Worm (Caenorhabditis elegans): Measurements from ENCODE around the gene nhr-27.

nhr-27 gene

ce11 chrX:12808085-12808922 is at the start of gene nhr-27:
TSS of gene nhr-27 (minus strand) at chrX:12808318.
- TF ChIP-seq him-1 (tag; optimal IDR thresholded peaks at IDR 0.05) (no peak), W03F9.2 (tag; optimal IDR thresholded peaks at IDR 0.05) (no peak), dao-5 (tag; optimal IDR thresholded peaks at IDR 0.05) (no peak)

ce11 chrX:12857701-12858100 is 49.6 kb upstream of the nhr-27 start, which contains the start of gene T14G8.2:
TSS of gene T14G8.2 (plus strand) at chrX:12858001.
- no peak for TF ChIP-seq him-1 (tag; optimal IDR thresholded peaks at IDR 0.05)
- no peak for TF ChIP-seq W03F9.2 (tag; optimal IDR thresholded peaks at IDR 0.05)
- no peak for TF ChIP-seq dao-5 (tag; optimal IDR thresholded peaks at IDR 0.05)

- TF ChIP-seq him-1 (tag; optimal IDR thresholded peaks at IDR 0.05) (no peak), W03F9.2 (tag; optimal IDR thresholded peaks at IDR 0.05) (no peak), dao-5 (tag; optimal IDR thresholded peaks at IDR 0.05) (no peak)
These were observed 46.6 kb upstream of the nhr-27 start for ce11 chrX:12854680-12855079.

- TF ChIP-seq dao-5 (tag; optimal IDR thresholded peaks at IDR 0.05), result no peak
- TF ChIP-seq him-1 (tag; optimal IDR thresholded peaks at IDR 0.05), result no peak
- no peak for TF ChIP-seq W03F9.2 (tag; optimal IDR thresholded peaks at IDR 0.05)
These were observed 46.0 kb upstream of the nhr-27 start for ce11 chrX:12854135-12854534.

ce11 chrX:12853079-12853478 is 45.0 kb upstream of the nhr-27 start:
- no peak for TF ChIP-seq him-1 (tag; optimal IDR thresholded peaks at IDR 0.05)

- TF ChIP-seq W03F9.2 (tag; optimal IDR thresholded peaks at IDR 0.05), result no peak
- no peak for TF ChIP-seq dao-5 (tag; optimal IDR thresholded peaks at IDR 0.05)
- TF ChIP-seq him-1 (tag; optimal IDR thresholded peaks at IDR 0.05), result no peak
These were observed 44.5 kb upstream of the nhr-27 start, which contains the start of gene chd-3 for ce11 chrX:12852575-12852974. TSS of gene chd-3 (minus strand) at chrX:12852601.

ce11 chrX:12846043-12846442 is 37.9 kb upstream of the nhr-27 start, which contains the start of gene C52G5.3:
TSS of gene C52G5.3 (minus strand) at chrX:12846143.
- TF ChIP-seq him-1 (tag; optimal IDR thresholded peaks at IDR 0.05) (no peak), dao-5 (tag; optimal IDR thresholded peaks at IDR 0.05) (no peak), W03F9.2 (tag; optimal IDR thresholded peaks at IDR 0.05) (no peak)

ce11 chrX:12844170-12844569 is 36.1 kb upstream of the nhr-27 start:
- TF ChIP-seq him-1 (tag; optimal IDR thresholded peaks at IDR 0.05) (no peak), W03F9.2 (tag; optimal IDR thresholded peaks at IDR 0.05) (no peak), dao-5 (tag; optimal IDR thresholded peaks at IDR 0.05) (no peak)

- TF ChIP-seq W03F9.2 (tag; optimal IDR thresholded peaks at IDR 0.05), result peak; percentile 26
- TF ChIP-seq him-1 (tag; optimal IDR thresholded peaks at IDR 0.05), result no peak
- TF ChIP-seq dao-5 (tag; optimal IDR thresholded peaks at IDR 0.05), result no peak
These were observed 35.4 kb upstream of the nhr-27 start for ce11 chrX:12843530-12843929.

- no peak for TF ChIP-seq dao-5 (tag; optimal IDR thresholded peaks at IDR 0.05)
- no peak for TF ChIP-seq W03F9.2 (tag; optimal IDR thresholded peaks at IDR 0.05)
- no peak for TF ChIP-seq him-1 (tag; optimal IDR thresholded peaks at IDR 0.05)
These were observed 34.9 kb upstream of the nhr-27 start, which contains the start of gene C52G5.2 for ce11 chrX:12843011-12843410. TSS of gene C52G5.2 (plus strand) at chrX:12843311.

ce11 chrX:12834848-12835247 is 26.7 kb upstream of the nhr-27 start:
- TF ChIP-seq him-1 (tag; optimal IDR thresholded peaks at IDR 0.05) (no peak), W03F9.2 (tag; optimal IDR thresholded peaks at IDR 0.05) (no peak), dao-5 (tag; optimal IDR thresholded peaks at IDR 0.05) (no peak)

- no peak for TF ChIP-seq him-1 (tag; optimal IDR thresholded peaks at IDR 0.05)
- no peak for TF ChIP-seq dao-5 (tag; optimal IDR thresholded peaks at IDR 0.05)
- TF ChIP-seq W03F9.2 (tag; optimal IDR thresholded peaks at IDR 0.05), result no peak
These were observed 20.9 kb upstream of the nhr-27 start for ce11 chrX:12829055-12829454.

- TF ChIP-seq W03F9.2 (tag; optimal IDR thresholded peaks at IDR 0.05) (no peak), dao-5 (tag; optimal IDR thresholded peaks at IDR 0.05) (no peak), him-1 (tag; optimal IDR thresholded peaks at IDR 0.05) (peak; percentile 25)
These were observed 19.8 kb upstream of the nhr-27 start for ce11 chrX:12827741-12828408.

- no peak for TF ChIP-seq W03F9.2 (tag; optimal IDR thresholded peaks at IDR 0.05)
- TF ChIP-seq him-1 (tag; optimal IDR thresholded peaks at IDR 0.05), result no peak
- TF ChIP-seq dao-5 (tag; optimal IDR thresholded peaks at IDR 0.05), result no peak
These were observed 18.7 kb upstream of the nhr-27 start for ce11 chrX:12826782-12827181.
